Worm (Caenorhabditis elegans) whole organism, L4 larva: ENCODE data around the gene fbxb-39.

Experiments
- hlh-30 ChIP-seq: sonication (generic microtip); optimal IDR thresholded peaks from 2 replicates; lab custom pipeline; 2017; ENCODE audit warnings: antibody characterized with exemption, mild to moderate bottlenecking, missing genetic modification characterization, missing compliant biosample characterization; ENCODE audit not compliant: insufficient read depth
- nhr-28 ChIP-seq: fragments of 150-350 bp; optimal IDR thresholded peaks from 2 replicates; lab custom pipeline; 2014; ENCODE audit warnings: missing biosample characterization, missing genetic modification characterization

DNA sequence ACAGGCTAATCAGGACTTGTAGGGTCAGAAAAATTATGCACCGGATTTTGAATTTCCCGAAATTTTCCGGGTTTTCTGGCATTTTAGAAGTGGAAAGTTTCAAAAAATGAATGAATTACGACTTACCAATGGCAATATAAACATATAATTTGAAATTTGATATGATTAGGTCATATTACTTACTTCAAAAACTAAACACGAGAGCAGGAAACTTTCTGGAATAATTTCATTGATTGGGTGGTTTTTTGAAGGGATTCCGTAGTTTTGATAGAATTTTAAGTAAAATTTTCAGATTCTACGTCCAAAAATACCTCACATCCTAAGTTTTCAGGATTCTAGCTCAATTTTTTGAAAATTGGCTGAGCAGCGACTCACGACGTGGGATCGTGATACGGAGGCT is 35.1 kb upstream of the fbxb-39 start, which contains the start of gene K02E7.11:
- TF ChIP-seq hlh-30 (tag; lab: Kevin White, UChicago), result no peak
- no peak for TF ChIP-seq nhr-28 (tag; lab: Kevin White, UChicago)
